Worm (Caenorhabditis elegans): Measurements from ENCODE around the gene F54D5.23.

DNA sequence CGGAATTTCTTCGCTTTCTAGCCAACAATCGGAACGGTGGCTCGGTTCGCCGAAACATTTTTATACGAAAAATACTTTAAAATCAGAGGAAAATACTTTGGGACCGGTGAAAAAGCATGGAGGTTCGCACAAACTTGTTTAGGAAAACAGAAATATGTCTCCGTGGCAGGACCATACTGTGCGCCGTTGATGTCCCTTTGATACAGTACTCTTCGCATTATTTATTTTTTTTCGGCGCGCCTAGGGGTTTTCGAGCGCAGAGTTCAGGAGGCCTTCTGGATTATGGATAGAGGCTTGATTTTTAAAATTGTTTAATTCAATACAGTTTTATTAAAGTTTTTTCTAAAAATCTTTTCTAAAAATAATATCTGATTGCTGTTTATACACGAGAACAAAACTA, 24.4 kb downstream of the F54D5.23 start, which contains the start of gene F54D5.9:
- TF ChIP-seq ceh-90 (tag; optimal IDR thresholded peaks at IDR 0.05) (no peak), egl-27 (tag; optimal IDR thresholded peaks at IDR 0.05) (no peak), unc-86 (tag; optimal IDR thresholded peaks at IDR 0.05) (no peak), nhr-237 (tag; optimal IDR thresholded peaks at IDR 0.05) (no peak), ama-1 (optimal IDR thresholded peaks at IDR 0.05) (no peak), unc-30 (tag; optimal IDR thresholded peaks at IDR 0.05) (no peak), ztf-11 (tag; optimal IDR thresholded peaks at IDR 0.05) (no peak), nhr-77 (tag; optimal IDR thresholded peaks at IDR 0.05) (no peak), dpl-1 (GFP tag; optimal IDR thresholded peaks at IDR 0.05) (no peak), efl-1 (optimal IDR thresholded peaks at IDR 0.05) (no peak), efl-1 (GFP tag; optimal IDR thresholded peaks at IDR 0.05 in 1 of 2) (no peak), sptf-1 (tag; optimal IDR thresholded peaks at IDR 0.05) (no peak), nhr-28 (tag; optimal IDR thresholded peaks at IDR 0.05) (no peak)
